Worm (Caenorhabditis elegans): Measurements from ENCODE around the gene faah-6.
A peak's percentile ranks its signal among the peaks of the same experiment; 100 is the strongest.

faah-6 gene

ce11 chrIII:11657185-11657817 is 7.0 kb downstream of the faah-6 start, which contains the start of gene crh-1 (continued):
- peak; percentile 76 for TF ChIP-seq F13H6.1 (tag; optimal IDR thresholded peaks at IDR 0.05)
- TF ChIP-seq zag-1 (tag; optimal IDR thresholded peaks at IDR 0.05): peak; percentile 30
- peak; percentile 91 for TF ChIP-seq C34F6.9 (tag; optimal IDR thresholded peaks at IDR 0.05)
- no peak for TF ChIP-seq elt-3 (tag; optimal IDR thresholded peaks at IDR 0.05)
- peak in 1 of 2 experiments; percentile 56 for TF ChIP-seq mdl-1 (tag; optimal IDR thresholded peaks at IDR 0.05)
- no peak for TF ChIP-seq ama-1 (optimal IDR thresholded peaks at IDR 0.05)

ce11 chrIII:11659804-11660203 is 9.6 kb downstream of the faah-6 start:
- TF ChIP-seq R02D3.7 (tag; optimal IDR thresholded peaks at IDR 0.05) (no peak), unc-62 (GFP tag; optimal IDR thresholded peaks at IDR 0.05) (no peak), nhr-11 (tag; optimal IDR thresholded peaks at IDR 0.05) (no peak), elt-3 (tag; optimal IDR thresholded peaks at IDR 0.05) (no peak), nhr-10 (tag; optimal IDR thresholded peaks at IDR 0.05) (no peak), aly-2 (tag; optimal IDR thresholded peaks at IDR 0.05) (no peak), egl-27 (tag; optimal IDR thresholded peaks at IDR 0.05) (no peak)

ce11 chrIII:11660736-11661135 is 10.5 kb downstream of the faah-6 start:
- TF ChIP-seq mab-5 (tag; optimal IDR thresholded peaks at IDR 0.05) (no peak), nhr-129 (tag; optimal IDR thresholded peaks at IDR 0.05) (peak; percentile 73), nhr-21 (tag; optimal IDR thresholded peaks at IDR 0.05) (no peak), snpc-4 (tag; optimal IDR thresholded peaks at IDR 0.05) (no peak), sma-9 (GFP tag; optimal IDR thresholded peaks at IDR 0.05) (peak; percentile 9), sma-9 (tag; optimal IDR thresholded peaks at IDR 0.05) (no peak), mbf-1 (tag; optimal IDR thresholded peaks at IDR 0.05) (no peak), alr-1 (tag; optimal IDR thresholded peaks at IDR 0.05) (no peak), zag-1 (tag; optimal IDR thresholded peaks at IDR 0.05) (no peak), nhr-12 (tag; optimal IDR thresholded peaks at IDR 0.05) (no peak), peb-1 (tag; optimal IDR thresholded peaks at IDR 0.05) (no peak), crh-2 (tag; optimal IDR thresholded peaks at IDR 0.05) (no peak), Y55F3AM.14 (GFP tag; optimal IDR thresholded peaks at IDR 0.05) (no peak), lsy-2 (tag; optimal IDR thresholded peaks at IDR 0.05) (peak in 1 of 2 experiments; percentile 19), fos-1 (tag; optimal IDR thresholded peaks at IDR 0.05) (no peak), C34F6.9 (tag; optimal IDR thresholded peaks at IDR 0.05) (peak; percentile 32), F13H6.1 (tag; optimal IDR thresholded peaks at IDR 0.05) (no peak), blmp-1 (tag; optimal IDR thresholded peaks at IDR 0.05; ENCODE audit: insufficient read depth) (no peak), nhr-77 (tag; optimal IDR thresholded peaks at IDR 0.05) (no peak), ztf-4 (tag; optimal IDR thresholded peaks at IDR 0.05) (no peak)

ce11 chrIII:11663400-11663799 is 13.1 kb downstream of the faah-6 start:
- TF ChIP-seq gmeb-1 (tag; optimal IDR thresholded peaks at IDR 0.05) (no peak), mab-5 (tag; optimal IDR thresholded peaks at IDR 0.05) (no peak), unc-62 (GFP tag; optimal IDR thresholded peaks at IDR 0.05) (no peak), nhr-23 (tag; optimal IDR thresholded peaks at IDR 0.05) (no peak), nhr-129 (tag; optimal IDR thresholded peaks at IDR 0.05) (no peak), dmd-4 (tag; optimal IDR thresholded peaks at IDR 0.05) (no peak), fos-1 (tag; optimal IDR thresholded peaks at IDR 0.05) (no peak), elt-3 (tag; optimal IDR thresholded peaks at IDR 0.05) (no peak), aly-2 (tag; optimal IDR thresholded peaks at IDR 0.05) (no peak), lin-39 (tag; optimal IDR thresholded peaks at IDR 0.05) (no peak), ztf-4 (tag; optimal IDR thresholded peaks at IDR 0.05) (no peak), lin-13 (GFP tag; optimal IDR thresholded peaks at IDR 0.05) (no peak), nhr-6 (tag; optimal IDR thresholded peaks at IDR 0.05) (no peak), peb-1 (tag; optimal IDR thresholded peaks at IDR 0.05) (no peak), nhr-25 (tag; optimal IDR thresholded peaks at IDR 0.05) (no peak), nhr-10 (tag; optimal IDR thresholded peaks at IDR 0.05) (no peak), mbf-1 (tag; optimal IDR thresholded peaks at IDR 0.05) (no peak), egl-27 (tag; optimal IDR thresholded peaks at IDR 0.05) (no peak), skn-1 (tag; optimal IDR thresholded peaks at IDR 0.05) (no peak), crh-2 (tag; optimal IDR thresholded peaks at IDR 0.05) (peak; percentile 18), nhr-21 (tag; optimal IDR thresholded peaks at IDR 0.05) (no peak), blmp-1 (tag; optimal IDR thresholded peaks at IDR 0.05; ENCODE audit: insufficient read depth) (no peak), ZK546.5 (tag; optimal IDR thresholded peaks at IDR 0.05) (no peak), sem-4 (tag; optimal IDR thresholded peaks at IDR 0.05) (peak; percentile 39), C34F6.9 (tag; optimal IDR thresholded peaks at IDR 0.05) (peak; percentile 31), mdl-1 (tag; optimal IDR thresholded peaks at IDR 0.05) (no peak), lsy-2 (tag; optimal IDR thresholded peaks at IDR 0.05) (peak in 1 of 2 experiments; percentile 26), sma-3 (GFP tag; optimal IDR thresholded peaks at IDR 0.05) (no peak), F13H6.1 (tag; optimal IDR thresholded peaks at IDR 0.05) (no peak), lin-11 (tag; optimal IDR thresholded peaks at IDR 0.05) (no peak), zag-1 (tag; optimal IDR thresholded peaks at IDR 0.05) (no peak), ztf-1 (GFP tag; conservative IDR thresholded peaks at IDR 0.05) (no peak)

Data from whole organism, L2 larva.